Worm (Caenorhabditis elegans) whole organism, dauer: ENCODE measurements around the gene Y37H2A.14.

Experiments used
- unc-62 ChIP-seq: sonication (generic microtip); optimal IDR thresholded peaks from 2 replicates; lab custom pipeline; 2017; ENCODE audit warnings: missing biosample characterization, missing genetic modification reagents, missing genetic modification characterization

Gene Y37H2A.14

DNA sequence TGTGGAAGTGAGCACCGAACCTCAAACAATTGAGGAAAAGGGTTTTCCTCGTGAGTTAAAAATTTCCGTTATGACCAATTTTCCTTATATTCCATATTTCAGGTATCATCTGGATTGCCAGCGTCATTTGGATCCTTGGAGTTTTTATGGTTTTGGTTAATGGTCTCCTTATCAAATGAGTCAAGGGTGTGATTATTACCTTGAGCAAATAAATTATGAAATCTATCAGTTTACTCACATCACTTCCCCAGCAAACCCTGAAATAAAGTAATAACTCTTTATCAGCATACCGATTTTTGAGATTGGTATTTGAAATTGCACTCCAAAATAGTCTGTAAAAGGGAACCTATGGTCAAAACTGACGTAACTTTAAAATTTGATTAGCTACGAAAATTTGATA, 897 bp downstream of the Y37H2A.14 start:
- TF ChIP-seq unc-62, result no peak

DNA sequence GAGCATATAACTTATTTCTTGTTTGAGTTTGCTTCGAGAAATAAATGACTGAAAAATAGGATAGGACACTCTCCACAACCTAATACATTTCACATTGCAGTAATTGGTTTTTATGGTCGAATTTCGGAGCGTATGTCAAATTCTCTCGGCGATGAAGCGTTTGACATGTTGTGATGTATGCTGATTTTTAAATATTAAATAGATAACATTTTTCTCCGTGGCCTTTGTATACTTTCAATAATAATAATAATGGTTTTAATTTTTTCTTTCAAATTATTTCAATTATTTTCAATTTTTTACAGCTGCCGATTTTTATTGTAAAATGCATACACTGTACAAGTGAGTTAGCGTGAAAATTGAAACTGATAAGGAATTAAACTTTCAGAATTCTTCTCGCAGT, 2.5 kb downstream of the Y37H2A.14 start, which contains the start of gene C14A6.3:
TSS of gene C14A6.3 (plus strand) at position 301 of the 400 bp plus-strand sequence.
- no peak for TF ChIP-seq unc-62

DNA sequence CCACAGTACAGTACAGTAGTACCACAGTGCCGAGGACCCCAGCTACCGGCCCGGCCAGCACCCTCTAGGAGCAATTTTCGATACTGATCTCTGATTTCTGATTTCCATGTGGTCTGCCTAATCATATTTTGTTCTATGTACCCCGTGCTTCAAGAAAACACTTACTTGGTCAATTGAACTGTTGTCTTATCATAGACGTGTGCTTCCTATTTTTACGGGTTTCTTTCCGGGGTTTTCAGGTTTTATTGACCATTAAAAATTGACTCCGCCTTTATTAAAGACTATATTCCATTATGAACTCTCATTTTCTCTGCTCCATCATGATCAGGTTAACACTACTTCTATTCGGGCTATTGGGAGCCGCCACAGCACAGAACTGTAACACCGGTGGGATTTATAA, 14.2 kb downstream of the Y37H2A.14 start, which contains the start of gene clec-48:
TSS of gene clec-48 (plus strand) at position 320 of the 400 bp plus-strand sequence.
- TF ChIP-seq unc-62, result no peak

DNA sequence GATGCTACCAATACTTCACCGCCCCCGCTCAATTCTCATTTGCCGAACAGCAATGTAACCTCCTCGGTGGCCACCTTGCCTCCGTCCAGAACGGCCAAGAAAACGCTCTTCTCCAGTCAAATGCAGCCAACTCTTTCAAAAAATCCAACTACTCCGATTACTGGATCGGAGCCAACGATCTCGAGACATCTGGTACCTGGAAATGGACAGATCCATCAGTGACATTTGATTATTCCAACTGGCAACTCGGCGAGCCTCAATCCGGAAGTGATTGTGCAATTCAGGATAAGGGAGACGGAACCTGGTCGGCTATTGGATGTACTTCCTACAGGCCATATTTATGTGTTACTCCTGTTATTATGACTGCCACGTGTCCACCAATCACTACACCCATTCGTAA, 14.6 kb downstream of the Y37H2A.14 start:
- TF ChIP-seq unc-62, result no peak

DNA sequence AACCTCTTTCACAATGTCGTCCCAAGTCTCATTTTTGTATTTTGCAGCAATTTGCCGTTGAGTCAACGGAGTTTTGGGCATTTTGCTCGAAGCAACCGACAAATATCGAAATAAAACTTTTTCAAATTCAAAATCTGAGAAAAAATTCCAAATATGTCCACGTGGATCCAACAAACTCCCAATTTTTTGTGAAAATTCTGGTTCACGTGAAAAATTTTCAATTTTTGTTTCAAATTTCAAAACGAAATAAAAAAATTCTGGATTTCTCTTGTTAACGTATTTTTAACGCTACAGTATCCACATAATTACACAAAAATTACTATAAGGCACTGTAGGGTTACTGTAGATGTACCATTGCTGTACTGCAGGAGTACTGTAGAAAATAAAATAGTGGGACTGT, 17.7 kb downstream of the Y37H2A.14 start, which contains the start of gene C14A6.13:
TSS of gene C14A6.13 (minus strand) at position 101 of the 400 bp plus-strand sequence.
- no peak for TF ChIP-seq unc-62

DNA sequence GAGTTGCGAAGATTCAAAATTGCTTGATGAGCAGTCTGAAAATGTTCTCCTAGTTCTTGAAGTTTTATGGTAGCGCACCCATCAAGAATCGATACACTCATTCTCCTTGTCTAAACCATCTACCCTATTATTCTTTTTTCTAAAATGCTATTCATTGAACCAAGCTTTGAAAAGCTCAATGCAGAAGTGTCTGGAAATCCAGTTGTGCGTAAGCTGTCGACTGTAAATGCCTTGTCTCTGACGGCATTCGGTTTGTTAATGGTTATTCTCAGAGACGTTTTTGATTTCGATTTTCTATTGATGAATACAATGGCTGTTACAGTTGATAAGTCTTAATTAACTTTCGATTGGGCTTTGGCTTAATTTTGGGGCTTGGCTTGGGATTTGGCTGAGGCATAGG, 19.0 kb downstream of the Y37H2A.14 start, which contains the start of gene C14A6.12:
TSS of gene C14A6.12 (minus strand) at position 101 of the 400 bp plus-strand sequence.
- TF ChIP-seq unc-62, result no peak

DNA sequence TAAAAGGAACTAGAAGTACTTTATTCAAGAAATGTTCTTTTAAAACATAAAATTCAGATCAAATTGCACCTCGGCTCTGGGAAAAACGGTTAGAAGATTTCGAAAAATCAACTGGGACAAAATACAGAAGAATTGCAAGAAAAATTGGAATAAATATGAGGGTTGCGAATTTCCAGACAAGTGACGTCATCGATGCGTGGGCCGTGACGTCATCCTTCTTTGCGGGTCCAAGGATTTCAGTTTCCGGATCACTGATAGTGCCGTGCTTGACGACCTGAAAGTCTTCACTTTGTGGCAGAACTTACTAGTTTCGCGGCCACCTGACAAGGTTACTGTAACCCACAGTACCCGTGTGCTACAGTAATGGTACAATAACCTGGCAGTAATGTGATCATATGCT, 19.9 kb downstream of the Y37H2A.14 start:
- TF ChIP-seq unc-62, result no peak

DNA sequence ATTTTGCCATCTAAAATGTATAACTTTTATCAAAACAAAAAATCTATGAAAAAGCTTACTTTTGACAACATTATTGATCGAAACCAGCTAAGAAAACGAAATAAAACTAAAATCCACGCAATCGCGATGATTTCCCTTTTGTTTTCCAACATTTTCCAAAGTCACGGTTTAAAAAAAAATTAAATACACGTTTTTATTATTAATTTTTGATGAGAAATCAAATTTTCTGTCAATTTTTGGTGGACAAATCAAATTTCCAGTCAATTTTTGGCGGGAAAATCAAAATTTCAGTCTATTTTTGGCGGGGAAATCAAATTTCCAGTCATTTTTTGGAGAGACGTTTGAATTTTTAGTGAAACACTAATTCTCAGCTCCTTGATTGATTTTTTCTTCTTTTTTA, 21.2 kb downstream of the Y37H2A.14 start, which contains the start of gene C14A6.5:
TSS of gene C14A6.5 (minus strand) at position 101 of the 400 bp plus-strand sequence.
- no peak for TF ChIP-seq unc-62

DNA sequence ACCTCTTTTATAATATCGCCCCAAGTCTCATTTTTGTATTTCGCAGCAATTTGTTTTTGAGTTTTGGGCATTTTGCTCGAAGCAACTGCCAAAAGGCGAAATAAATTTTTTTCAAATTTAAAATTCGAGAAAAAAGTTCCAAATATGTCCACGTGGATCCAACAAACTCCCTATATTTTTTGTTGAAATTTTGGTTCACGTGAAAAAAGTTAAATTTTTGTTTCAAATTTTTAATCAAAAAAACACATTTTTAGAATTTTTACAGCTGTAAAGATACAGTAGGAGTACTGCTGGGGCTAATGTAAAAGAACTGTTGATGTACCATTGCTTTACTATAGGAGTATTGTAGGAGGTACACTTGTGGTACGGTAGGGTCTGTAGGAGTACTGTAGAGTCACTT, 23.6 kb downstream of the Y37H2A.14 start, which contains the start of gene C14A6.6:
TSS of gene C14A6.6 (minus strand) at position 101 of the 400 bp plus-strand sequence.
- no peak for TF ChIP-seq unc-62

DNA sequence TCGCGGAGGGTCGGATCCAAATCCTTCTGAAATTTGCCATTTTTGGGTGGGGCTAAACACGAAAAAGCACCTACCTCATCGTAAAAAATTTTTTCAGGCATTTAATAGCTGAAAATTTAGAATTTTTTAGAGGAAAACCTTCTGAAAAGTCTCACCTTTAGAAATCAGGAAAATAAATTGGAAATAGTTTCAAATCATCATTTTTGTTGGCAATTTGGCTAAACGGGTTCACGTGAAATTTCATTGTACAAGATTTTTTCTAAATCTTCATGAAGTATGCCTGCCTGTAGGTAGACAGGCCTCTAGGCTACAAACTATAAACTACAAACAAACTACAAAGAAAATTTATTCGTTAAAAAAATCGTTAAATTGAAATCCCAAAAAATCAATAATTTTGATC, 24.7 kb downstream of the Y37H2A.14 start, which contains the start of gene C14A6.7:
TSS of gene C14A6.7 (minus strand) at position 101 of the 400 bp plus-strand sequence.
- no peak for TF ChIP-seq unc-62

DNA sequence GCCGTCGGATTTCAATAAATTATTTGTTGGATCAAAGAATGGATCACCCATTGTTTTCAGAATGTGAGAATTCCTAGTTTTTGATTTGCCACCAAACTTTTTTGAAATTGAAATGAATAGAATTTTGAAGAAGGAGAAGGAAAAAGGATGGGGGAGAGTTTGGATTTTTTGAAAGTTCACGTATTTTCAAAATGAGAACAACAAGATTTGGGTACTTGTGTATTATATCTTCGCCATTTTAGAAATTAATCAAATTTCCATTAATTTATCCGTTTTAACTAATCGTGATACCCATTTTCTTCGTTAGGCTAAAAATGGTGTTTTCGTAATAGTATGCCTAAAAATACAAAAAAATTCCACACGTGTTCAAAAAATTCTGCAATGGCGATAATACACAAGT, 28.0 kb downstream of the Y37H2A.14 start, which contains the start of gene C14A6.8:
TSS of gene C14A6.8 (minus strand) at position 101 of the 400 bp plus-strand sequence.
- TF ChIP-seq unc-62, result no peak

DNA sequence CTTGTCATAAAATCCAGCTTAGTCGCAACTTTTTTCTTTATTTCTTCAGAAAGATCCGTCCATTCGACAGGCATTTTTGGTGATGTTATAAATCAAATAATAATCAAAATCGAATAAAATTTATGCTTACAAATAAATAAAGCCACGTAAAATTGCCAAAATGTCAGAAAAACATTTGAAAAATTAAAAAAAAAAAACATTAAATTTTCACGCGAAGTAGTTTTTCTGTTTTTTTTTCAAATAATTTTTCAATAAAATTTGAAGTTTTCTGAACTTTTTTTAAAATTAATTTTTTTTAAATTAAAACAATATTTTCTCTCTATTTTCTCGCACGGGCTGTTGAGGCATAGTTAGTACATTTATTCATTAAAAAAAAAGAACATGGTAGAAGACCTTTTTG, 35.1 kb downstream of the Y37H2A.14 start, which contains the start of gene C31G12.4:
TSS of gene C31G12.4 (minus strand) at position 101 of the 400 bp plus-strand sequence.
- no peak for TF ChIP-seq unc-62

DNA sequence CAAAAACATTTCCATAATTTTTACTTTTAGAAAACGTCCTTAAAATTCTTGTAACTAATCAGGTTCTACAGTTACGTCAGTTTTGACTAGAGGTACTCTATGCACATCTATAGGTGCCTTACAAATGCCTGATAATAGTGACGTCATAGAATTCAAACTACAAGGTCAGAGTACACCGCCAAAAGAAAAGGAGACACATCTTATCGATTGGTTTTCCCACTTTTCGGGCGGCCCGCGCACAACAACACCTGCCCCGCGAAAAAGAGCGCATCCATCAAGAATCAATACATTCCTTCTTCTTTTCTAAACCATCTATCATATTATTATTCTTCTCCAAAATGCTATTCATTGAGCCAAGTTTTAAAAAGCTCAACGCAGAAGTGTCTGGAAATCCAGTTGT, 36.1 kb downstream of the Y37H2A.14 start, which contains the start of gene C31G12.1:
TSS of gene C31G12.1 (plus strand) at position 301 of the 400 bp plus-strand sequence.
- no peak for TF ChIP-seq unc-62

DNA sequence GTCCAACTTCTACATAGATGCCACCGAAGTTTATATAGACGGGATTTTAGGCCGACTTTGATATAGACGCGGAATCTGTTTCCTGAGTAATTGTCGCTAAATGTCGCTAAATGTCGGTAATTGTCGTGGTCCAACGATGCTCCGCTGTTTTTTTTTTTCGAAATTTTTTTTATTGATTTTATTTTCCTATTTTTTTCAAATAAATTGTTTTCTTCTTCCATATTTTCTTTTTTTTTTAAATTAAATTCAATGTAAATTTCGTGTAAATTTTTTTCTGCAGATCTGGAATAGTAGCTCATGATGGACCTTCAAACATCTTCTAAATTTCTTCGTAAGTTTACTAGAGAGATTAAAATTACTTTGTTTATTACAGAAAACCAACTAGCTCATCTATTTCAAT, 41.4 kb downstream of the Y37H2A.14 start, which contains the start of gene C31G12.3:
TSS of gene C31G12.3 (plus strand) at position 301 of the 400 bp plus-strand sequence.
- no peak for TF ChIP-seq unc-62

DNA sequence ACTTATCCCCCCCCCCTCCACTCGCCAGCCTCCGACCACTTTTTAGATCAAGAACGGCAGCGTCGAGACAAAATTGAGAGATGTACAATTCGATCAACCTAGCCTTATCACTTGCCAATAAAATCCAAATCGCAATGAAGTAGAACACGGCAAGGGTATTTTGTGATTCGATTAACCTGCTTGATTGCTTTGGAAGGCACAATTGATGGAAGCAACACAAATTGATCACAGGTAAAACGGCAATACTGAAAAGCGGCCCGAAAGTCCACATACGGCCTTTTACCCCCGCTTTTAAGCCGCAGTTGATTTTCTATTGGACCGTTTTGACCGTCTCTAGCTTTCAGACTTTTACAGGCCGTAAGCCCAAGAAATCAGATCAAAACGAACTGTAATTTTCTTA, 44.8 kb downstream of the Y37H2A.14 start, which contains the start of gene clec-245:
TSS of gene clec-245 (minus strand) at position 101 of the 400 bp plus-strand sequence.
- TF ChIP-seq unc-62, result no peak

DNA sequence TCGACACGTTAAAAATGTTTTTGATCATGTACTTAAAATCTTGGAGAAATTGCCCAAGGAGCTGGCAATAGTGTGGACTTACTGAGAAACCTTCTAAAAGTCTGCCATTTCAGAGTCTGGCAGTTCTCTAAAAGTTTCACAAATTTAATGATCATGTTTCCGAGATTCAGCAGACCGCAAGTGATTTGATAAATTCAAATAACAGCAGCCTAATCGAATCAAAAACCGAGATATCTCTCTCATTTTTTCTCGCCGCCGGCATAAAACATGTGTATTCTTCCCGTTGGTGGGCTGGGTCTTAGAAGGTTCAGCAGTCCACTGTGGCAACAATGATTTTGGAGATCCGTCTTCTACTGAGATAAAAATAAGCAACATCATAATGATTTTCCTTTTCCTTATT, 45.6 kb downstream of the Y37H2A.14 start, which contains the start of gene clec-246:
TSS of gene clec-246 (plus strand) at position 301 of the 400 bp plus-strand sequence.
- no peak for TF ChIP-seq unc-62

DNA sequence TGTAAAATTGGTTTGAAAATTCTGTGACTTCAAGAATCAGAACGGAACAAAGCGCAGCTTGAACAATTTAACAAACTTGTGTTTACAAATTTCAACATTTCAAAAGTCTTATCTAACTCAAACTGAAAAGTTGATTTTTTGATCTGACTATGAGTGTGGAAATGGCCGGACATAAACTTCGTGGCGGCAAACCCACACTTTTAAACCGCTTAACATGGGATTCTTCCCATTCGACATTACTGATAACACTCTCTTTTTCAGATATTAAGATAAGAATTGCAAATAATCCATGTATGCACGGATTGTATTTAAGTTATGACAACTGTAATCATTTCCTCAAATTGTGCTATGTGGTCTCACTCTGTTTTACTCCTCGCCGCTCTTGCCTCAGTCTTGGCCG, 47.6 kb downstream of the Y37H2A.14 start, which contains the start of gene clec-42:
TSS of gene clec-42 (plus strand) at position 285 of the 400 bp plus-strand sequence.
- no peak for TF ChIP-seq unc-62
